Worm (Caenorhabditis elegans) whole organism, L2 larva: ENCODE data around the gene R04E5.8.
A peak's percentile ranks its signal among the peaks of the same experiment; 100 is the strongest.

Experiments
- C34F6.9 ChIP-seq: fragments of 150-350 bp; optimal IDR thresholded peaks from 2 replicates; lab custom pipeline; 2014; ENCODE audit warnings: missing biosample characterization, missing genetic modification characterization
- F13H6.1 ChIP-seq: sonication (generic microtip); optimal IDR thresholded peaks from 2 replicates; lab custom pipeline; 2016; ENCODE audit warnings: missing genetic modification characterization, missing compliant biosample characterization
- R02D3.7 ChIP-seq: fragments of 150-350 bp; optimal IDR thresholded peaks from 2 replicates; lab custom pipeline; 2014; ENCODE audit warnings: missing biosample characterization, missing genetic modification characterization
- Y55F3AM.14 ChIP-seq: fragments of 200-800 bp; sonication (Bioruptor generic); optimal IDR thresholded peaks from 2 replicates; lab custom pipeline; 2018; ENCODE audit warnings: mild to moderate bottlenecking, missing genetic modification characterization, missing compliant biosample characterization
- ZK546.5 ChIP-seq: sonication (generic microtip); optimal IDR thresholded peaks from 2 replicates; lab custom pipeline; 2017; ENCODE audit warnings: missing biosample characterization, missing genetic modification characterization
- alr-1 ChIP-seq: fragments of 150-350 bp; optimal IDR thresholded peaks from 2 replicates; lab custom pipeline; 2014; ENCODE audit warnings: missing biosample characterization, missing genetic modification characterization
- aly-2 ChIP-seq: fragments of 150-350 bp; optimal IDR thresholded peaks from 2 replicates; lab custom pipeline; 2014; ENCODE audit warnings: missing biosample characterization, missing genetic modification characterization
- ama-1 ChIP-seq: fragments of 150-350 bp; optimal IDR thresholded peaks from 2 replicates; lab custom pipeline; 2018; ENCODE audit warnings: inconsistent platforms
- blmp-1 ChIP-seq: sonication (generic microtip); optimal IDR thresholded peaks from 2 replicates; lab custom pipeline; 2017; ENCODE audit warnings: missing genetic modification characterization, mild to moderate bottlenecking, missing compliant biosample characterization, antibody characterized with exemption, moderate library complexity; ENCODE audit not compliant: insufficient read depth
- ceh-16 ChIP-seq: fragments of 150-350 bp; optimal IDR thresholded peaks from 2 replicates; lab custom pipeline; 2014; ENCODE audit warnings: missing biosample characterization, missing genetic modification characterization
- ceh-82 ChIP-seq: fragments of 150-350 bp; optimal IDR thresholded peaks from 2 replicates; lab custom pipeline; 2014; ENCODE audit warnings: missing biosample characterization, missing genetic modification characterization
- crh-2 ChIP-seq: sonication (generic microtip); optimal IDR thresholded peaks from 2 replicates; lab custom pipeline; 2017; ENCODE audit warnings: missing biosample characterization, missing genetic modification characterization
- dmd-4 ChIP-seq: sonication (generic microtip); optimal IDR thresholded peaks from 2 replicates; lab custom pipeline; 2017; ENCODE audit warnings: missing biosample characterization, missing genetic modification characterization
- egl-27 ChIP-seq: sonication (generic microtip); optimal IDR thresholded peaks from 3 replicates; lab custom pipeline; 2017; ENCODE audit warnings: missing biosample characterization, missing genetic modification reagents, missing genetic modification characterization
- elt-1 ChIP-seq: fragments of 150-350 bp; optimal IDR thresholded peaks from 2 replicates; lab custom pipeline; 2014; ENCODE audit warnings: missing biosample characterization, missing genetic modification characterization
- elt-3 ChIP-seq: sonication (generic microtip); optimal IDR thresholded peaks from 2 replicates; lab custom pipeline; 2017; ENCODE audit warnings: missing biosample characterization, missing genetic modification characterization
- fos-1 ChIP-seq: fragments of 150-350 bp; optimal IDR thresholded peaks from 2 replicates; lab custom pipeline; 2014; ENCODE audit warnings: missing biosample characterization, missing genetic modification characterization
- gmeb-1 ChIP-seq: fragments of 150-350 bp; optimal IDR thresholded peaks from 2 replicates; lab custom pipeline; 2014; ENCODE audit warnings: missing biosample characterization, missing genetic modification characterization
- lin-11 ChIP-seq: fragments of 150-350 bp; sonication (generic microtip); optimal IDR thresholded peaks from 2 replicates; lab custom pipeline; 2014; ENCODE audit warnings: missing biosample characterization, missing genetic modification characterization, inconsistent platforms, mixed read lengths
- lin-13 ChIP-seq: fragments of 150-350 bp; optimal IDR thresholded peaks from 2 replicates; lab custom pipeline; 2014; ENCODE audit warnings: missing biosample characterization, missing genetic modification reagents, missing genetic modification characterization
- lin-39 ChIP-seq: fragments of 150-350 bp; optimal IDR thresholded peaks from 2 replicates; lab custom pipeline; 2014; ENCODE audit warnings: missing biosample characterization, missing genetic modification reagents, missing genetic modification characterization
- lsy-2 ChIP-seq, 2 experiments: fragments of 150-350 bp in 1 of 2; sonication (generic microtip) in 1 of 2; optimal IDR thresholded peaks; 2 replicates each; lab custom pipeline; 2014 to 2017; ENCODE audit warnings: missing biosample characterization in 2 of 2, missing genetic modification characterization in 2 of 2
- mab-5 ChIP-seq: fragments of 150-350 bp; optimal IDR thresholded peaks from 2 replicates; lab custom pipeline; 2014; ENCODE audit warnings: missing biosample characterization, missing genetic modification characterization
- mbf-1 ChIP-seq: sonication (generic microtip); optimal IDR thresholded peaks from 2 replicates; lab custom pipeline; 2017; ENCODE audit warnings: missing biosample characterization, missing genetic modification characterization
- mdl-1 ChIP-seq, 2 experiments: fragments of 150-350 bp in 1 of 2; sonication (generic microtip) in 1 of 2; optimal IDR thresholded peaks; 2 replicates each; lab custom pipeline; 2017; ENCODE audit warnings: missing biosample characterization in 2 of 2, missing genetic modification characterization in 2 of 2
- nhr-10 ChIP-seq: sonication (generic microtip); optimal IDR thresholded peaks from 2 replicates; lab custom pipeline; 2017; ENCODE audit warnings: missing biosample characterization, missing genetic modification characterization
- nhr-11 ChIP-seq: fragments of 150-350 bp; optimal IDR thresholded peaks from 2 replicates; lab custom pipeline; 2014; ENCODE audit warnings: missing biosample characterization, missing genetic modification characterization
- nhr-12 ChIP-seq: fragments of 150-350 bp; optimal IDR thresholded peaks from 2 replicates; lab custom pipeline; 2014; ENCODE audit warnings: missing biosample characterization, missing genetic modification characterization
- nhr-129 ChIP-seq: fragments of 150-350 bp; optimal IDR thresholded peaks from 2 replicates; lab custom pipeline; 2014; ENCODE audit warnings: missing biosample characterization, missing genetic modification characterization
- nhr-21 ChIP-seq: fragments of 150-350 bp; optimal IDR thresholded peaks from 2 replicates; lab custom pipeline; 2014; ENCODE audit warnings: missing biosample characterization, missing genetic modification characterization
- nhr-23 ChIP-seq: fragments of 150-350 bp; optimal IDR thresholded peaks from 2 replicates; lab custom pipeline; 2014; ENCODE audit warnings: missing biosample characterization, missing genetic modification reagents, missing genetic modification characterization
- nhr-237 ChIP-seq: fragments of 150-350 bp; optimal IDR thresholded peaks from 2 replicates; lab custom pipeline; 2014; ENCODE audit warnings: missing biosample characterization, missing genetic modification characterization
- nhr-25 ChIP-seq: fragments of 150-350 bp; sonication (generic microtip); optimal IDR thresholded peaks from 3 replicates; lab custom pipeline; 2014; ENCODE audit warnings: missing biosample characterization, missing genetic modification characterization
- nhr-6 ChIP-seq: fragments of 150-350 bp; optimal IDR thresholded peaks from 2 replicates; lab custom pipeline; 2014; ENCODE audit warnings: missing biosample characterization, missing genetic modification characterization
- nhr-77 ChIP-seq: fragments of 150-350 bp; optimal IDR thresholded peaks from 2 replicates; lab custom pipeline; 2014; ENCODE audit warnings: missing biosample characterization, missing genetic modification characterization
- peb-1 ChIP-seq: fragments of 150-350 bp; optimal IDR thresholded peaks from 2 replicates; lab custom pipeline; 2014; ENCODE audit warnings: missing biosample characterization, missing genetic modification characterization
- sem-4 ChIP-seq: fragments of 150-350 bp; optimal IDR thresholded peaks from 2 replicates; lab custom pipeline; 2014; ENCODE audit warnings: missing biosample characterization, missing genetic modification reagents, missing genetic modification characterization
- skn-1 ChIP-seq: sonication (generic microtip); optimal IDR thresholded peaks from 2 replicates; lab custom pipeline; 2017; ENCODE audit warnings: missing biosample characterization, missing genetic modification characterization
- sma-3 ChIP-seq: sonication (generic microtip); optimal IDR thresholded peaks from 2 replicates; lab custom pipeline; 2016; ENCODE audit warnings: missing genetic modification reagents, missing genetic modification characterization, missing compliant biosample characterization
- sma-9 ChIP-seq, 2 experiments: fragments of 150-350 bp in 1 of 2; sonication (generic microtip) in 1 of 2; optimal IDR thresholded peaks; 2 replicates each; lab custom pipeline; 2014 to 2016; ENCODE audit warnings: missing genetic modification characterization in 2 of 2, mild to moderate bottlenecking in 1 of 2, missing biosample characterization in 1 of 2, missing compliant biosample characterization in 1 of 2, missing genetic modification reagents in 1 of 2, moderate library complexity in 1 of 2
- snpc-4 ChIP-seq: fragments of 150-350 bp; optimal IDR thresholded peaks from 2 replicates; lab custom pipeline; 2014; ENCODE audit warnings: missing biosample characterization, missing genetic modification characterization
- unc-39 ChIP-seq: fragments of 150-350 bp; optimal IDR thresholded peaks from 2 replicates; lab custom pipeline; 2014; ENCODE audit warnings: missing biosample characterization, missing genetic modification characterization
- unc-55 ChIP-seq: fragments of 150-350 bp; sonication (generic microtip); optimal IDR thresholded peaks from 3 replicates; lab custom pipeline; 2014; ENCODE audit warnings: missing biosample characterization, missing genetic modification reagents, missing genetic modification characterization
- unc-62 ChIP-seq: fragments of 150-350 bp; optimal IDR thresholded peaks from 2 replicates; lab custom pipeline; 2014; ENCODE audit warnings: missing biosample characterization, missing genetic modification reagents, missing genetic modification characterization
- zag-1 ChIP-seq: fragments of 150-350 bp; optimal IDR thresholded peaks from 2 replicates; lab custom pipeline; 2014; ENCODE audit warnings: missing biosample characterization, missing genetic modification characterization
- ztf-1 ChIP-seq: fragments of 200-800 bp; sonication (Bioruptor generic); conservative IDR thresholded peaks from 2 replicates; pipeline ENCODE4 v1.3.6; 2022; ENCODE audit warnings: missing genetic modification characterization, missing compliant biosample characterization
- ztf-11 ChIP-seq: sonication (generic microtip); optimal IDR thresholded peaks from 2 replicates; lab custom pipeline; 2017; ENCODE audit warnings: missing biosample characterization, missing genetic modification characterization
- ztf-4 ChIP-seq: fragments of 150-350 bp; optimal IDR thresholded peaks from 2 replicates; lab custom pipeline; 2014; ENCODE audit warnings: missing biosample characterization, missing genetic modification characterization

Gene R04E5.8

DNA sequence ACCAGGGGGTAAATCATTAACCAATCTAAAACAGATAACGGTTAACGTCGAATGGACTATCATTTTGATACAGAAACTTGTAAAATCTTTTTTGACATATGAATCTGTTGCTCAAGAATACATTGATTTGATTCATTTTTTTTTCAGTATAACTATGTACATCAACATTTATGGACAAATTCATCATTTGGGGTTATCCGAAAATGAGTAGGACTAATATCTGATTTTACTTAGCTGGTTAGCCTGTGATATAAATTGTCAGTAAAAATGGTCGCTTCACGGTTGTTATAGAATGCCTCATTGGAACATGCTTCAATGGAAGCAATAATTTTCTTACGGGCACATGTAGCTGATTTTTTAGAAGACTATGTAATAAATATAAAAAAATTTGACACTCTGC, 8.3 kb downstream of the R04E5.8 start:
- TF ChIP-seq skn-1 (tag; lab: Kevin White, UChicago) = no peak
- TF ChIP-seq nhr-11 (tag; lab: Kevin White, UChicago) = no peak
- no peak for TF ChIP-seq nhr-237 (tag; lab: Kevin White, UChicago)
- TF ChIP-seq elt-3 = no peak
- no peak for TF ChIP-seq ztf-1 (GFP tag; lab: Robert Waterston, UW)
- TF ChIP-seq ZK546.5 = no peak
- TF ChIP-seq peb-1 (tag; lab: Kevin White, UChicago) = no peak
- no peak for TF ChIP-seq lsy-2 (tag; optimal IDR thresholded peaks at IDR 0.05; lab: Kevin White, UChicago)
- no peak for TF ChIP-seq C34F6.9 (tag; lab: Kevin White, UChicago)
- no peak for TF ChIP-seq ceh-16
- no peak for TF ChIP-seq egl-27 (tag; lab: Kevin White, UChicago)
- TF ChIP-seq nhr-77 (tag; lab: Kevin White, UChicago) = no peak

DNA sequence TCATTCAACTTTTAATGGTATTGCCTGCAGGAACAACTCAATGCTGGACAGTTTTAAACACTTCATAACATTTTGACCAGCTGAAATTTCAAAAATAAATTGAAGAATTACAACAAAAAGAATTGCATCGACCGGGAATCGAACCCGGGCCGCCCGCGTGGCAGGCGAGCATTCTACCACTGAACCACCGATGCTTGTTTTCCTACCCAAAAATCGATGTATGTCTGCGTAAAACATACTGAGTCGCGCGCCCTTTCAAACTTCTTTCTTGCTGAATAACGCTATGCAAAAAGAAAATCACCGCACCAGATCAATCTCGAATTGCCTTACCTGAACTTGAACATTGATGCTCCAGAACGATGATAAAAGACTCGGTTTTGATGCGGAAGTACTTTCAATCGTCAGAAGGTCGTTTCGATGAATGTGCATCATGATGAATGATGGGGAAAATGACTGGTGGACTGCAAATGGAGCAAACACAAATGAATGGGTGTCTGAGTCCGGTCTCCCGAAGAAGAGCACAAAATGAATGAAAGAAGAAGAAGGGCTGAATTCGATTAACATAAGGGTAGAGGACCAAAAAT, 9.1 kb downstream of the R04E5.8 start, which contains the start of gene R04E5.7:
Gene R04E5.7 (minus strand): TSS at position 564 of the 584 bp plus-strand sequence.
- TF ChIP-seq sma-3 (GFP tag; lab: Kevin White, UChicago) (peak; percentile 30), snpc-4 (tag; lab: Kevin White, UChicago) (no peak), nhr-6 (tag; lab: Kevin White, UChicago) (no peak), sem-4 (no peak), egl-27 (tag; lab: Kevin White, UChicago) (no peak), ztf-11 (tag; lab: Kevin White, UChicago) (no peak), unc-62 (GFP tag; lab: Kevin White, UChicago) (no peak), zag-1 (tag; lab: Kevin White, UChicago) (no peak), dmd-4 (tag; lab: Kevin White, UChicago) (no peak), ZK546.5 (no peak), nhr-77 (tag; lab: Kevin White, UChicago) (no peak), blmp-1 (tag; lab: Kevin White, UChicago) (no peak), R02D3.7 (tag; lab: Kevin White, UChicago) (no peak), skn-1 (tag; lab: Kevin White, UChicago) (no peak), nhr-237 (tag; lab: Kevin White, UChicago) (no peak), lin-13 (GFP tag; lab: Kevin White, UChicago) (no peak), sma-9 (GFP tag; optimal IDR thresholded peaks at IDR 0.05; lab: Kevin White, UChicago) (peak; percentile 10), sma-9 (tag; optimal IDR thresholded peaks at IDR 0.05; lab: Kevin White, UChicago) (no peak), lin-39 (tag; lab: Kevin White, UChicago) (no peak), alr-1 (tag; lab: Kevin White, UChicago) (no peak), fos-1 (tag; lab: Kevin White, UChicago) (peak; percentile 9), ztf-4 (tag; lab: Kevin White, UChicago) (no peak), nhr-21 (tag; lab: Kevin White, UChicago) (peak; percentile 19), lsy-2 (tag; optimal IDR thresholded peaks at IDR 0.05; lab: Kevin White, UChicago) (peak in 1 of 2 experiments; percentile 24), nhr-129 (tag; lab: Kevin White, UChicago) (peak; percentile 53), ama-1 (lab: Kevin White, UChicago) (no peak), ceh-16 (no peak), ceh-82 (tag; lab: Kevin White, UChicago) (no peak), unc-55 (GFP tag; lab: Kevin White, UChicago) (peak; percentile 39), C34F6.9 (tag; lab: Kevin White, UChicago) (peak; percentile 12), lin-11 (tag; lab: Kevin White, UChicago) (no peak), mbf-1 (tag; lab: Kevin White, UChicago) (no peak), peb-1 (tag; lab: Kevin White, UChicago) (no peak), mab-5 (tag; lab: Kevin White, UChicago) (no peak), F13H6.1 (tag; lab: Kevin White, UChicago) (no peak), mdl-1 (tag; optimal IDR thresholded peaks at IDR 0.05; lab: Kevin White, UChicago) (peak in 1 of 2 experiments; percentile 17), nhr-12 (no peak), nhr-11 (tag; lab: Kevin White, UChicago) (no peak), aly-2 (no peak), nhr-25 (tag; lab: Kevin White, UChicago) (no peak), elt-3 (no peak), elt-1 (tag; lab: Kevin White, UChicago) (no peak), nhr-23 (no peak), Y55F3AM.14 (GFP tag; lab: Kevin White, UChicago) (peak; percentile 6), unc-39 (tag; lab: Kevin White, UChicago) (no peak), gmeb-1 (tag; lab: Kevin White, UChicago) (no peak), ztf-1 (GFP tag; lab: Robert Waterston, UW) (no peak), crh-2 (tag; lab: Kevin White, UChicago) (peak; percentile 89), nhr-10 (tag; lab: Kevin White, UChicago) (no peak)
